Fruit fly (Drosophila melanogaster) ovary, adult (tissue): ENCODE data around the gene daw.

Source experiments
- CG17801 ChIP-seq: fragments of 200-800 bp; optimal IDR thresholded peaks from 2 replicates; lab custom pipeline; 2019; ENCODE audit warnings: missing biosample characterization, mild to moderate bottlenecking, missing genetic modification characterization, moderate library complexity; ENCODE audit not compliant: partially characterized antibody

The daw gene

dm6 chr2L:2802527-2802926, 2.5 kb upstream of the daw start:
- no peak for TF ChIP-seq CG17801 (GFP tag; lab: Kevin White, UChicago)

- no peak for TF ChIP-seq CG17801 (GFP tag; lab: Kevin White, UChicago)
These were observed 1.2 kb downstream of the daw start for dm6 chr2L:2806190-2806763.

- TF ChIP-seq CG17801 (GFP tag; lab: Kevin White, UChicago): no peak
These were observed 2.5 kb downstream of the daw start for dm6 chr2L:2807597-2807996.

dm6 chr2L:2808038-2808699, 3.1 kb downstream of the daw start:
- TF ChIP-seq CG17801 (GFP tag; lab: Kevin White, UChicago): no peak

- TF ChIP-seq CG17801 (GFP tag; lab: Kevin White, UChicago): no peak
These were observed 5.8 kb downstream of the daw start for dm6 chr2L:2810831-2811230.

- no peak for TF ChIP-seq CG17801 (GFP tag; lab: Kevin White, UChicago)
These were observed 7.1 kb downstream of the daw start, which contains the start of gene CG2964 for dm6 chr2L:2812137-2812536. CG2964 (plus strand) TSS chr2L:2812437.

- no peak for TF ChIP-seq CG17801 (GFP tag; lab: Kevin White, UChicago)
These were observed 10.6 kb downstream of the daw start, which contains the start of gene G6P for dm6 chr2L:2815673-2816072. G6P (minus strand) TSS chr2L:2815760.

- no peak for TF ChIP-seq CG17801 (GFP tag; lab: Kevin White, UChicago)
These were observed 20.3 kb downstream of the daw start, which contains the start of gene CG3123 for dm6 chr2L:2825406-2825805. CG3123 (minus strand) TSS chr2L:2825506.

dm6 chr2L:2829637-2830340, 24.7 kb downstream of the daw start, which contains the start of gene Duox:
Duox (minus strand) TSS chr2L:2830248.
- no peak for TF ChIP-seq CG17801 (GFP tag; lab: Kevin White, UChicago)

dm6 chr2L:2830341-2830800, 25.3 kb downstream of the daw start:
- TF ChIP-seq CG17801 (GFP tag; lab: Kevin White, UChicago): peak; percentile 49

dm6 chr2L:2837742-2838461, 32.8 kb downstream of the daw start, which contains the start of the genes CG3119 and Cpr23B:
CG3119 (minus strand) TSS chr2L:2837833.
Cpr23B (plus strand) TSS chr2L:2838411.
- TF ChIP-seq CG17801 (GFP tag; lab: Kevin White, UChicago): no peak

- TF ChIP-seq CG17801 (GFP tag; lab: Kevin White, UChicago): no peak
These were observed 34.8 kb downstream of the daw start, which contains the start of gene CG2975 for dm6 chr2L:2839850-2840249. CG2975 (plus strand) TSS chr2L:2840124.

- TF ChIP-seq CG17801 (GFP tag; lab: Kevin White, UChicago): no peak
These were observed 35.2 kb downstream of the daw start for dm6 chr2L:2840311-2840710.

dm6 chr2L:2844413-2844812, 39.4 kb downstream of the daw start, which contains the start of gene CG18558:
CG18558 (minus strand) TSS chr2L:2844513.
- no peak for TF ChIP-seq CG17801 (GFP tag; lab: Kevin White, UChicago)
